Worm (Caenorhabditis elegans) whole organism, mixed stage, embryonic: ENCODE results near the gene meg-1.

Experiments
- ceh-43 ChIP-seq: fragments of 200-800 bp; sonication (Bioruptor generic); optimal IDR thresholded peaks from 2 replicates; lab custom pipeline; 2018; ENCODE audit warnings: mild to moderate bottlenecking, missing genetic modification characterization, moderate library complexity, missing compliant biosample characterization
- ceh-83 ChIP-seq: fragments of 200-800 bp; sonication (Bioruptor generic); optimal IDR thresholded peaks from 2 replicates; lab custom pipeline; 2018; ENCODE audit warnings: mild to moderate bottlenecking, missing genetic modification characterization, missing compliant biosample characterization
- lin-32 ChIP-seq: fragments of 200-800 bp; sonication (Bioruptor generic); optimal IDR thresholded peaks from 2 replicates; lab custom pipeline; 2018; ENCODE audit warnings: mild to moderate bottlenecking, missing genetic modification characterization, missing compliant biosample characterization
- tbx-8 ChIP-seq: fragments of 200-800 bp; sonication (Bioruptor generic); optimal IDR thresholded peaks from 2 replicates; lab custom pipeline; 2018; ENCODE audit warnings: mild to moderate bottlenecking, missing genetic modification characterization, moderate library complexity, missing compliant biosample characterization

ce11 chrX:13974448-13975071 is 45.1 kb upstream of the meg-1 start:
- TF ChIP-seq tbx-8 (no peak), ceh-43 (GFP tag; lab: Kevin White, UChicago) (no peak), ceh-83 (GFP tag; lab: Kevin White, UChicago) (no peak), lin-32 (GFP tag; lab: Kevin White, UChicago) (no peak)
